Fruit fly (Drosophila melanogaster): Measurements from ENCODE around the gene CG3061.

DNA sequence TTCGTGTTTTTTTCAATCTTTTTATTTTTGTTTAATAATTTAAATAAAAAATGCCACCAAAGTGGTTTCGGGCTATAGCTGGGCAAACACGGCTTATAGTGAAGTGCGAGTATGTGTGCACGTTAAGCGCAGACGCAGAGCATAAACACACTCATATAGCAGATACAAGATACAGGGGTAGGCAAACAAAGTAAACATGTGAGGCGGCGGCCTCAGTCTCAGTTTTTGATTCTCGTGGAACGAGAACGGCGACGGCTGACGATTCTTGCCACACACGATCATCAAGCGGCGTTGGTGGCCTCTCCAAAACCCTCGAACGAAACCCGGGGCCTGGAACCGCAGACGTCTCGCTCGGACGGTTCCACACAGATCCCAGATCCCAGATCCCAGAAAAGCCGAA is 42.1 kb upstream of the CG3061 start:
- TF ChIP-seq CG8478 (optimal IDR thresholded peaks at IDR 0.05): no peak
- TF ChIP-seq CTCF (optimal IDR thresholded peaks at IDR 0.05): no peak

Data from S2 (cell line).